Fruit fly (Drosophila melanogaster) whole organism, adult: ENCODE results near the gene Snx27.

ENCODE experiments used
- CG11617 ChIP-seq: fragments of 200-800 bp; sonication (Bioruptor generic); optimal IDR thresholded peaks from 2 replicates; lab custom pipeline; 2017; ENCODE audit warnings: mild to moderate bottlenecking, missing biosample characterization, missing genetic modification reagents, missing genetic modification characterization
- CG12768 ChIP-seq: fragments of 200-800 bp; sonication (Bioruptor generic); optimal IDR thresholded peaks from 2 replicates; lab custom pipeline; 2017; ENCODE audit warnings: missing biosample characterization, missing genetic modification characterization, mild to moderate bottlenecking, moderate library complexity, missing genetic modification reagents
- CG14711 ChIP-seq: fragments of 200-800 bp; sonication (Bioruptor generic); optimal IDR thresholded peaks from 2 replicates; lab custom pipeline; 2018; ENCODE audit warnings: missing biosample characterization, mild to moderate bottlenecking, missing genetic modification characterization, moderate library complexity
- CG1620 ChIP-seq: fragments of 200-800 bp; sonication (Bioruptor generic); optimal IDR thresholded peaks from 2 replicates; lab custom pipeline; 2016; ENCODE audit warnings: missing biosample characterization, missing genetic modification characterization
- CG33017 ChIP-seq: fragments of 200-800 bp; sonication (Bioruptor generic); optimal IDR thresholded peaks from 2 replicates; lab custom pipeline; 2018; ENCODE audit warnings: missing biosample characterization, mild to moderate bottlenecking, missing genetic modification characterization, moderate library complexity
- CG5204 ChIP-seq: fragments of 200-800 bp; sonication (Bioruptor generic); optimal IDR thresholded peaks from 2 replicates; lab custom pipeline; 2016; ENCODE audit warnings: missing biosample characterization, missing genetic modification characterization
- CG7045 ChIP-seq: fragments of 200-800 bp; sonication (Bioruptor generic); optimal IDR thresholded peaks from 2 replicates; lab custom pipeline; 2017; ENCODE audit warnings: missing biosample characterization, mild to moderate bottlenecking, missing genetic modification characterization
- CG7101 ChIP-seq: fragments of 200-800 bp; sonication (Bioruptor generic); optimal IDR thresholded peaks from 2 replicates; lab custom pipeline; 2018; ENCODE audit warnings: missing biosample characterization, mild to moderate bottlenecking, missing genetic modification characterization, moderate library complexity
- Clk ChIP-seq: fragments of 200-800 bp; sonication (Bioruptor generic); optimal IDR thresholded peaks from 2 replicates; lab custom pipeline; 2017; ENCODE audit warnings: missing biosample characterization, missing genetic modification characterization
- Crg-1 ChIP-seq: fragments of 200-800 bp; sonication (Bioruptor generic); optimal IDR thresholded peaks from 2 replicates; lab custom pipeline; 2016; ENCODE audit warnings: missing biosample characterization, missing genetic modification characterization
- Hr96 ChIP-seq: fragments of 200-800 bp; sonication (Bioruptor generic); optimal IDR thresholded peaks from 2 replicates; lab custom pipeline; 2016; ENCODE audit warnings: missing biosample characterization, missing genetic modification characterization
- Mnt ChIP-seq: fragments of 200-800 bp; sonication (Bioruptor generic); optimal IDR thresholded peaks from 2 replicates; lab custom pipeline; 2016; ENCODE audit warnings: missing biosample characterization, mild to moderate bottlenecking, missing genetic modification characterization
- bab1 ChIP-seq: fragments of 200-800 bp; sonication (Bioruptor generic); optimal IDR thresholded peaks from 3 replicates; lab custom pipeline; 2019; ENCODE audit warnings: missing biosample characterization, mild to moderate bottlenecking, missing genetic modification characterization, moderate library complexity
- cic ChIP-seq: fragments of 200-800 bp; sonication (Bioruptor generic); optimal IDR thresholded peaks from 2 replicates; lab custom pipeline; 2017; ENCODE audit warnings: missing biosample characterization, mild to moderate bottlenecking, missing genetic modification characterization, moderate library complexity
- cnc ChIP-seq, 2 experiments: fragments of >200 bp; optimal IDR thresholded peaks; 2 replicates each; lab custom pipeline; 2017
- kay ChIP-seq: fragments of 200-800 bp; sonication (Bioruptor generic); peaks from one replicate; lab custom pipeline; 2016; ENCODE audit warnings: missing biosample characterization, missing genetic modification characterization, borderline replicate concordance
- ovo ChIP-seq: fragments of 200-800 bp; sonication (Bioruptor generic); optimal IDR thresholded peaks from 2 replicates; lab custom pipeline; 2016; ENCODE audit warnings: missing biosample characterization, missing genetic modification characterization
- pad ChIP-seq: fragments of 200-800 bp; sonication (Bioruptor generic); optimal IDR thresholded peaks from 3 replicates; lab custom pipeline; 2017; ENCODE audit warnings: missing biosample characterization, missing genetic modification characterization, mild to moderate bottlenecking, moderate library complexity, missing genetic modification reagents
- tj ChIP-seq: fragments of 200-800 bp; sonication (Bioruptor generic); optimal IDR thresholded peaks from 3 replicates; lab custom pipeline; 2017; ENCODE audit warnings: missing biosample characterization, mild to moderate bottlenecking, missing genetic modification characterization, moderate library complexity
- toe ChIP-seq: fragments of 200-800 bp; sonication (Bioruptor generic); optimal IDR thresholded peaks from 2 replicates; lab custom pipeline; 2016; ENCODE audit warnings: missing biosample characterization, missing genetic modification characterization

The Snx27 gene

DNA sequence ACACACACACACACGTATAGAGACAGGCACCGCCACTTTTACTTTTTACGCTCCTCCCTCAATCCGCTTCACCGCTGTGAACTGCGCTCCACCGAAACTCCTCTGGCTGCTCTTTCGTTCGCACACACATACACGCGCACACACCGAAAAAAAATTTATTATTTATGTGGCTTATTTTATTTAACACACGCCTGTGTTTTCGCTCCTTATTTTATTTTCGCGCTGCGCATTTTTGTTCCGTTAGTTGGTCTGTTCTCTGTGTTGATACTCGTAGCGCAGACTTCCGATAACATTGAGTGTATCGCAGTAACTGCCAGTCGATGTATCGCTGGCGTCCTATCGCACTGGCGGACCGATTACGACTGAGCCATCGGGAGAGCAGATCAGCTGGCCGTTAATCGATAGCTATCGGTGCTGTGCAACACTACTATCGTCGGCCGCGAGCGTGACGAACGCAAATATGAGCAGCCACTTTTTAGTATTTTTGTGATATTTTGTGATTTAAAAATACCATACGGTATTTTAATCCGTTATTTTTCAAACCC is at the start of gene Snx27:
Gene Snx27 (minus strand): TSS at position 356 of the 545 bp plus-strand sequence.
- TF ChIP-seq Clk (GFP tag; lab: Kevin White, UChicago) = no peak
- TF ChIP-seq CG11617 (GFP tag; lab: Kevin White, UChicago) = peak; percentile 35
- TF ChIP-seq Hr96 (GFP tag; lab: Kevin White, UChicago) = no peak
- TF ChIP-seq CG7101 (tag; lab: Kevin White, UChicago) = peak; percentile 70
- peak; percentile 33 for TF ChIP-seq cic (GFP tag; lab: Kevin White, UChicago)
- TF ChIP-seq CG7045 (GFP tag; lab: Kevin White, UChicago) = no peak
- no peak for TF ChIP-seq tj (GFP tag; lab: Kevin White, UChicago)
- TF ChIP-seq pad = peak; percentile 34
- peak; percentile 84 for TF ChIP-seq bab1 (GFP tag; lab: Kevin White, UChicago)
- peak; percentile 19 for TF ChIP-seq CG12768
- no peak for TF ChIP-seq CG33017 (tag; lab: Kevin White, UChicago)
- peak; percentile 41 for TF ChIP-seq CG14711
- TF ChIP-seq ovo (GFP tag; lab: Kevin White, UChicago) = peak; percentile 81
- TF ChIP-seq Mnt (GFP tag; lab: Kevin White, UChicago) = peak; percentile 69
- TF ChIP-seq toe (GFP tag; lab: Kevin White, UChicago) = no peak
- peak; percentile 76 for TF ChIP-seq CG1620 (GFP tag; lab: Kevin White, UChicago)
- TF ChIP-seq Crg-1 = peak; percentile 72
- TF ChIP-seq CG5204 (GFP tag; lab: Kevin White, UChicago) = no peak

DNA sequence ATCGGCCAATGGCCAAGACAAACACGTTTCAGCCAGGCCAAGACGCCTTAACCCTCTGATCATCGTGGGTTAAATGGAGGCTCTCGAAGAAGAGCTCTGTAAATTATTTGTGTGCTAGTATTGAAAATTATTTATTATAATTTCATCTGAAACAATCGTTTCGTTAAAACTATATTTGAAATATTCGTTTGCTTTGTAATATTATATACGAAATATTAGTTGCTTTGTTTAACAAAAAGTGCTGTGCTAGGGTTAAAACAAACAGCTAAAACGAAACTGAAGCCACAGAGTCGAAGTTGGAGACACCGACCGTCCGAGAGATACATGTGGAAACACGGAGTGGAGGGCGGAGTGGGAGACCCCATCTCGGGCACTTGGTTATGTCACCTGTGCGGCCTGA is 48.7 kb upstream of the Snx27 start:
- TF ChIP-seq Hr96 (GFP tag; lab: Kevin White, UChicago) = no peak
- no peak for TF ChIP-seq Clk (GFP tag; lab: Kevin White, UChicago)
- no peak for TF ChIP-seq CG5204 (GFP tag; lab: Kevin White, UChicago)
- no peak for TF ChIP-seq cnc (optimal IDR thresholded peaks at IDR 0.05; lab: Kevin White, UChicago)
- no peak for TF ChIP-seq Crg-1
- TF ChIP-seq toe (GFP tag; lab: Kevin White, UChicago) = no peak
- TF ChIP-seq pad = no peak
- TF ChIP-seq CG7045 (GFP tag; lab: Kevin White, UChicago) = no peak
- no peak for TF ChIP-seq kay (GFP tag; lab: Kevin White, UChicago)
- TF ChIP-seq CG14711 = no peak
- no peak for TF ChIP-seq cic (GFP tag; lab: Kevin White, UChicago)
- TF ChIP-seq CG1620 (GFP tag; lab: Kevin White, UChicago) = no peak
- no peak for TF ChIP-seq Mnt (GFP tag; lab: Kevin White, UChicago)
- TF ChIP-seq CG12768 = no peak
- TF ChIP-seq CG11617 (GFP tag; lab: Kevin White, UChicago) = no peak
- no peak for TF ChIP-seq bab1 (GFP tag; lab: Kevin White, UChicago)
- TF ChIP-seq ovo (GFP tag; lab: Kevin White, UChicago) = no peak

DNA sequence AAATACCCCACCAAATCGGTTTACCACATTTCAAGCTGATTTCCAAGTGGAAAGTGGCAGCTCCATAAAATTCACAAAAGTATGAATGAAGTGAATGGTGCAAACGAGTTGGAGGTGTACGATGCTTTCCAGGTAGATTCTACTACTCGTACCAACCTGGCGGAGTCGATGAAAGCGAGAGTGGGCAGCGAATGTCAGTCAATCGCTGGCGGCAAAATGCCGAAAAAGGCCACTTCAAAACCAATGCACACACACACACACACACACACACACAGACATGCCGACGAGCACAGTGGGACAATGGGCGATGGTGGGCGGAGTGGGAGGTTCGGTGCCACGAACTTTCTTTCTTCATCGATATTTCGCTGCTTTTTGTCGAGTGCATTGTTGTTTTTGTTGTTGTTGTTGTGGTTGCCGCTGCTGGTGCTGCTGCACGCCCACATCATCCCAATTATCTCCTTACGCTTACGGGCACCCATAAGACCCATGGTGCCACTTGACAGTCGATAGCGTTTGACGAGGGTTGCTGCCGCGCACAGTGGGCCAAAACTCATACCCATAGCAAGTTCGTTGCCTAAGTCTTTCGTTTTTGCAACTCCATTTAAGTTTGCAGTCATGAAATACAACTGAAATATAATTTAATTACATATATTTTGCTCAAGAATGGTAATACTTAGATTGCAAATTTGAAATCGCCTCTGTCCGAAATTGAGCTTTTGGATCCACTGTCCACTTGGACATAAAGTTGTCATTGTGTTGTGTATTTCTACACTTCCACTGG is 45.6 kb upstream of the Snx27 start:
- TF ChIP-seq Crg-1 (no peak), tj (GFP tag; lab: Kevin White, UChicago) (no peak), cic (GFP tag; lab: Kevin White, UChicago) (no peak), CG1620 (GFP tag; lab: Kevin White, UChicago) (no peak), ovo (GFP tag; lab: Kevin White, UChicago) (no peak), pad (no peak)

DNA sequence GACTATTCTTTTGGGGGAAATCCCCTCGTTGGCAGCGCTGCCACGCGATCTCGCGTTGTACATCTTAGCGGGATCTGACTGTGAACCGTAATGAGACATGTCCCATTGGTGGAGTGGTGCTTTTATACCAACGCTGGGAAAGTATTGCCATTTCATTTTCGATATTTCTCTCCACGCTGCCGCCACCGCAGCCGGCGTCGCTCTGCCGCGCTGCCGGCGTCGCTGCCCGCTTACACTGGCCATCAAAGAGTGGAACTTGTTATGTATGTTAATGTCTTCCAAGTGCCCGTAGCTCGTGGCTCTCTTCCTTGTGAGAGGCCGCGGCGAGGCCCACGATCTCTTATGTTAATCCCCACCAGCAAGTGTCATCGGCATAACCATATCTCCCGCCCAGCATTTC is 43.7 kb upstream of the Snx27 start, which contains the start of gene CG3108:
Gene CG3108 (minus strand): TSS at position 101 of the 400 bp plus-strand sequence.
- TF ChIP-seq toe (GFP tag; lab: Kevin White, UChicago) = no peak
- no peak for TF ChIP-seq cnc (optimal IDR thresholded peaks at IDR 0.05; lab: Kevin White, UChicago)
- TF ChIP-seq Clk (GFP tag; lab: Kevin White, UChicago) = no peak

DNA sequence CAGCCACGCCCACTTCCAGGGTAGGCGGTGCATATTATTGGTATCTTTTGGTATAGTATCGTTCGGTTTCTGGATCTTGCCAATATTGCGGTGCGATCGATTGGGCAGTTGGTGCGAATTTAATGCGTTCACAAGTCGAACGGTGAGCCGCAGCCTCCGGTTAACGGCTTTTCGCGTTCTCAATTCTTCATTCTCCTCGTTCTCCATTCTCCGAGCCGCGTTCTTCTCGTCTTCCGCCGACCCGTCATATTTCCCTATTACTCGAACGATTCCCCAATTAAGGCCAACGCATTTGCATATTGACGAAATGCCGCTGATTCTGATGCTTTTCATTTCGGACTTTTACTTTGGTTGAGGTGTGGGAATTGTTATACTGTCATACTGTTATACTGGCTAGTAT is 38.7 kb upstream of the Snx27 start, which contains the start of gene CG42264:
Gene CG42264 (minus strand): TSS at position 101 of the 400 bp plus-strand sequence.
- TF ChIP-seq cic (GFP tag; lab: Kevin White, UChicago) (no peak), tj (GFP tag; lab: Kevin White, UChicago) (no peak), bab1 (GFP tag; lab: Kevin White, UChicago) (no peak), Hr96 (GFP tag; lab: Kevin White, UChicago) (no peak), kay (GFP tag; lab: Kevin White, UChicago) (no peak)

DNA sequence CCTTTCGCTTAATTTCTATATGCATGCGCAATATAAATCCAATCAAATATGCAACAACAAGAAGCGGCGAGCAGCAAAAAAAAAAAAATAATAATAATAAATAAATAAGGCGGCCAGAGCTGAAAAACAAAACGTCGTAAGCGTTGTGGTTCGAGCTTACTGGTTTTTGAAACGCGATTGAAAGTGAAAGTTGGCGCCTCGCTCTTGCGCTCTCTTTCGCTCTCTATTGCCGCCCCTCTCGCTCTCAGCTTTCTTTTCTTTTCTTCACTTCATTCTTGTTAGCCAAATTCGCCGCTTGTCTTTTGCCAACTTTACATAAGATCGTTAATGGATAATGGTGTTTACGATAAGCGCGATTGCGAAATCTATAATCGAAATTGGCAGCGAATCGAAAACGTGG is 34.6 kb upstream of the Snx27 start:
- TF ChIP-seq CG33017 (tag; lab: Kevin White, UChicago) (no peak), CG14711 (no peak), CG7101 (tag; lab: Kevin White, UChicago) (no peak), pad (no peak), Mnt (GFP tag; lab: Kevin White, UChicago) (no peak), cic (GFP tag; lab: Kevin White, UChicago) (no peak), Hr96 (GFP tag; lab: Kevin White, UChicago) (no peak)
